Worm (Caenorhabditis elegans): ENCODE data around the gene lin-2.

- TF ChIP-seq sdc-2 (tag; optimal IDR thresholded peaks at IDR 0.05) (no peak), mec-3 (tag; optimal IDR thresholded peaks at IDR 0.05; ENCODE audit: borderline replicate concordance) (no peak), ceh-9 (tag; optimal IDR thresholded peaks at IDR 0.05) (no peak), fkh-10 (GFP tag; optimal IDR thresholded peaks at IDR 0.05) (no peak), pag-3 (tag; optimal IDR thresholded peaks at IDR 0.05; ENCODE audit: borderline replicate concordance) (no peak), unc-86 (tag; optimal IDR thresholded peaks at IDR 0.05) (no peak), ceh-18 (tag; optimal IDR thresholded peaks at IDR 0.05) (no peak), F13H6.1 (tag; optimal IDR thresholded peaks at IDR 0.05) (no peak)
Measured at ce11 chrX:12360444-12360843, 53.4 kb downstream of the lin-2 start, which contains the start of the genes nspc-15 and F19H6.6.
